Worm (Caenorhabditis elegans) whole organism, dauer: ENCODE results near the gene F53F4.12.

Experiments used
- unc-62 ChIP-seq: sonication (generic microtip); optimal IDR thresholded peaks from 2 replicates; lab custom pipeline; 2017; ENCODE audit warnings: missing biosample characterization, missing genetic modification reagents, missing genetic modification characterization

Gene F53F4.12

DNA sequence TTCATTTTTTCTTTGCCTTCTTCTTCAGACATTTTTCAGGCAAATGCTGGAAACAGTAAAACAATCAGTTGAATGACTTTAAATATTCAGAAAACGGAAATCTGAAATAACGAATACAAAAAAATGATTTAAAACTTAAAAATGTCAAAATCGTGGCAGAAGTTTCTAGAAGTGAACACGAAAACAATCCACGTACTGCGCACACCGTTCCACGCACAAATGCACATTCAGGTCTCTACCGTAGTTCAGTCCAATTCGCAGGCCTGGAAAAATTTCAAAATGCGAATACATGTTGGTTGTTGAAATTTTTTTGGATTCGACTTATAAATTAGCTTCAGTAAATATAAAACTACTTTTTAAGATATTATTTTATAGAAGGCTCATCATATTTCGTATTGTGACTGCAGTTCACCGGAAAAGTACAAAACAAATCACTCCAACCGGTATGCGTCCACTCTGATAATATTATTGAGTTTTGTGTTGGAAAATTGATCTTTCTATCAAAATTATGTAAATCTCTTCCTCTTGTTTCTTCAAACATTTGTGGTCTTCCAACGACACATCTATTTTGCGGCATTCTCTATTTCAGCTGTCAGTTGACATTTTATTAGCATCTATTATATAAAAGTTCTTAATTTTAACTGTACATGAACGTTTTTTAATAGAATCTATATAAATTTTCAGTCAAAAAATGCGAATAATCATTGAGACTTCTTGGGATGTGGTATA, 46.2 kb downstream of the F53F4.12 start, which contains the start of the genes mip-2 and F58G11.4:
mip-2 (minus strand) TSS at position 48 of the 729 bp plus-strand sequence.
F58G11.4 (plus strand) TSS at position 679 of the 729 bp plus-strand sequence.
- no peak for TF ChIP-seq unc-62
